Worm (Caenorhabditis elegans) whole organism, young adult: ENCODE data around the gene bbs-4.

Source experiments
- B0019.2 ChIP-seq: fragments of 200-800 bp; sonication (Bioruptor generic); conservative IDR thresholded peaks from 2 replicates; pipeline ENCODE4 v1.3.6; 2022; ENCODE audit warnings: missing genetic modification reagents, missing genetic modification characterization, missing compliant biosample characterization
- C06A6.2 ChIP-seq: fragments of 200-800 bp; sonication (Bioruptor generic); conservative IDR thresholded peaks from 2 replicates; pipeline ENCODE4 v1.3.6; 2022; ENCODE audit warnings: missing genetic modification characterization, missing compliant biosample characterization
- C17E4.6 ChIP-seq: fragments of 200-800 bp; sonication (Bioruptor generic); IDR thresholded peaks from 2 replicates; pipeline ENCODE4 v1.3.6; 2022; ENCODE audit warnings: missing genetic modification reagents, missing genetic modification characterization, missing compliant biosample characterization
- D2030.7 ChIP-seq: fragments of 200-800 bp; sonication (Bioruptor generic); IDR thresholded peaks from 2 replicates; pipeline ENCODE4 v1.3.6; 2022; ENCODE audit warnings: missing genetic modification reagents, missing genetic modification characterization, missing compliant biosample characterization
- F23B12.7 ChIP-seq: sonication (generic microtip); optimal IDR thresholded peaks from 2 replicates; lab custom pipeline; 2017; ENCODE audit warnings: missing genetic modification characterization, mild to moderate bottlenecking, missing compliant biosample characterization, antibody characterized with exemption, moderate library complexity; ENCODE audit not compliant: insufficient read depth
- F49E8.2 ChIP-seq: sonication (generic microtip); optimal IDR thresholded peaks from 3 replicates; lab custom pipeline; 2017; ENCODE audit warnings: missing genetic modification characterization, mild to moderate bottlenecking, missing compliant biosample characterization, antibody characterized with exemption, moderate library complexity; ENCODE audit not compliant: insufficient read depth
- K12H6.12 ChIP-seq: fragments of 200-800 bp; sonication (Bioruptor generic); optimal IDR thresholded peaks from 2 replicates; lab custom pipeline; 2018; ENCODE audit warnings: mild to moderate bottlenecking, missing genetic modification characterization, missing compliant biosample characterization
- T07F8.4 ChIP-seq: sonication (generic microtip); optimal IDR thresholded peaks from 2 replicates; lab custom pipeline; 2016; ENCODE audit warnings: mild to moderate bottlenecking, missing genetic modification characterization, moderate library complexity, missing compliant biosample characterization
- Y53G8AR.9 ChIP-seq: fragments of 200-800 bp; sonication (Bioruptor generic); conservative IDR thresholded peaks from 2 replicates; pipeline ENCODE4 v1.3.6; 2022; ENCODE audit warnings: missing genetic modification reagents, missing genetic modification characterization, missing compliant biosample characterization
- Y56A3A.18 ChIP-seq: fragments of 200-800 bp; sonication (Bioruptor generic); IDR thresholded peaks from 2 replicates; pipeline ENCODE4 v1.3.6; 2022; ENCODE audit warnings: missing genetic modification reagents, missing genetic modification characterization, missing compliant biosample characterization
- Y67H2A.10 ChIP-seq: fragments of 200-800 bp; sonication (Bioruptor generic); conservative IDR thresholded peaks from 2 replicates; pipeline ENCODE4 v1.3.6; 2022; ENCODE audit warnings: missing genetic modification reagents, missing genetic modification characterization, missing compliant biosample characterization
- Y95B8A.8 ChIP-seq: fragments of 200-800 bp; sonication (Bioruptor generic); IDR thresholded peaks from 2 replicates; pipeline ENCODE4 v1.3.6; 2022; ENCODE audit warnings: missing genetic modification reagents, missing genetic modification characterization, missing compliant biosample characterization
- akir-1 ChIP-seq: fragments of 200-800 bp; sonication (Bioruptor generic); optimal IDR thresholded peaks from 2 replicates; lab custom pipeline; 2018; ENCODE audit warnings: mild to moderate bottlenecking, missing genetic modification characterization, moderate library complexity, missing compliant biosample characterization
- attf-5 ChIP-seq: fragments of 200-800 bp; sonication (Bioruptor generic); optimal IDR thresholded peaks from 2 replicates; lab custom pipeline; 2018; ENCODE audit warnings: mild to moderate bottlenecking, missing genetic modification characterization, missing compliant biosample characterization
- bed-2 ChIP-seq: fragments of 200-800 bp; sonication (Bioruptor generic); IDR thresholded peaks from 2 replicates; pipeline ENCODE4 v1.3.6; 2022; ENCODE audit warnings: missing genetic modification reagents, missing genetic modification characterization, missing compliant biosample characterization
- ceh-40 ChIP-seq: fragments of 200-800 bp; sonication (Bioruptor generic); IDR thresholded peaks from 2 replicates; pipeline ENCODE4 v1.3.6; 2022; ENCODE audit warnings: missing genetic modification characterization, missing compliant biosample characterization
- ceh-58 ChIP-seq: fragments of 200-800 bp; sonication (Bioruptor generic); IDR thresholded peaks from 2 replicates; pipeline ENCODE4 v1.3.6; 2022; ENCODE audit warnings: missing genetic modification characterization, missing compliant biosample characterization
- chd-7 ChIP-seq: sonication (generic microtip); optimal IDR thresholded peaks from 2 replicates; lab custom pipeline; 2016; ENCODE audit warnings: mild to moderate bottlenecking, missing genetic modification characterization, moderate library complexity, missing compliant biosample characterization
- dox-1 ChIP-seq: fragments of 200-800 bp; sonication (Bioruptor generic); IDR thresholded peaks from 2 replicates; pipeline ENCODE4 v1.3.6; 2022; ENCODE audit warnings: missing genetic modification reagents, missing genetic modification characterization, missing compliant biosample characterization
- dpl-1 ChIP-seq: fragments of 150-350 bp; optimal IDR thresholded peaks from 2 replicates; lab custom pipeline; 2014; ENCODE audit warnings: missing biosample characterization, missing genetic modification reagents, missing genetic modification characterization
- efl-1 ChIP-seq: fragments of 150-350 bp; optimal IDR thresholded peaks from 2 replicates; lab custom pipeline; 2014; ENCODE audit warnings: missing biosample characterization, missing genetic modification reagents, missing genetic modification characterization
- egl-18 ChIP-seq: fragments of 200-800 bp; sonication (Bioruptor generic); IDR thresholded peaks from 2 replicates; pipeline ENCODE4 v1.3.6; 2022; ENCODE audit warnings: missing genetic modification reagents, missing genetic modification characterization, missing compliant biosample characterization
- egl-44 ChIP-seq: fragments of 200-800 bp; sonication (Bioruptor generic); IDR thresholded peaks from 2 replicates; pipeline ENCODE4 v1.3.6; 2022; ENCODE audit warnings: missing genetic modification reagents, missing genetic modification characterization, missing compliant biosample characterization
- ets-4 ChIP-seq: fragments of 200-800 bp; sonication (Bioruptor generic); optimal IDR thresholded peaks from 2 replicates; lab custom pipeline; 2018; ENCODE audit warnings: mild to moderate bottlenecking, missing genetic modification characterization, missing compliant biosample characterization
- fkh-3 ChIP-seq: sonication (generic microtip); optimal IDR thresholded peaks from 2 replicates; lab custom pipeline; 2016; ENCODE audit warnings: mild to moderate bottlenecking, missing genetic modification characterization, missing compliant biosample characterization
- hmg-1.2 ChIP-seq: fragments of 200-800 bp; sonication (Bioruptor generic); IDR thresholded peaks from 2 replicates; pipeline ENCODE4 v1.3.6; 2022; ENCODE audit warnings: missing genetic modification reagents, missing genetic modification characterization, missing compliant biosample characterization
- hrde-1 ChIP-seq: sonication (generic microtip); optimal IDR thresholded peaks from 2 replicates; lab custom pipeline; 2016; ENCODE audit warnings: missing genetic modification characterization, mild to moderate bottlenecking, missing compliant biosample characterization, moderate library complexity, missing genotype, missing genetic modification reagents, borderline replicate concordance
- lag-1 ChIP-seq: fragments of 200-800 bp; sonication (Bioruptor generic); IDR thresholded peaks from 2 replicates; pipeline ENCODE4 v1.3.6; 2022; ENCODE audit warnings: missing genetic modification reagents, missing genetic modification characterization, missing compliant biosample characterization
- let-526 ChIP-seq: fragments of 200-800 bp; sonication (Bioruptor generic); IDR thresholded peaks from 2 replicates; pipeline ENCODE4 v1.3.6; 2022; ENCODE audit warnings: missing genetic modification reagents, missing genetic modification characterization, missing compliant biosample characterization
- lin-40 ChIP-seq: sonication (generic microtip); optimal IDR thresholded peaks from 2 replicates; lab custom pipeline; 2016; ENCODE audit warnings: missing genetic modification characterization, mild to moderate bottlenecking, missing compliant biosample characterization, missing genotype, missing genetic modification reagents
- lin-54 ChIP-seq: fragments of 200-800 bp; sonication (Bioruptor generic); optimal IDR thresholded peaks from 2 replicates; lab custom pipeline; 2018; ENCODE audit warnings: mild to moderate bottlenecking, missing genetic modification characterization, missing compliant biosample characterization
- lir-1 ChIP-seq: fragments of 200-800 bp; sonication (Bioruptor generic); conservative IDR thresholded peaks from 2 replicates; pipeline ENCODE4 v1.3.6; 2022; ENCODE audit warnings: missing genetic modification reagents, missing genetic modification characterization, missing compliant biosample characterization
- mes-4 ChIP-seq: sonication (generic microtip); optimal IDR thresholded peaks from 2 replicates; lab custom pipeline; 2016; ENCODE audit warnings: missing genotype, missing genetic modification characterization, missing compliant biosample characterization
- mxl-1 ChIP-seq: sonication (generic microtip); optimal IDR thresholded peaks from 2 replicates; lab custom pipeline; 2016; ENCODE audit warnings: missing genetic modification characterization, missing compliant biosample characterization
- nfya-2 ChIP-seq: fragments of 200-800 bp; sonication (Bioruptor generic); IDR thresholded peaks from 2 replicates; pipeline ENCODE4 v1.3.6; 2022; ENCODE audit warnings: missing genetic modification reagents, missing genetic modification characterization, missing compliant biosample characterization
- nhr-120 ChIP-seq: fragments of 200-800 bp; sonication (Bioruptor generic); IDR thresholded peaks from 2 replicates; pipeline ENCODE4 v1.3.6; 2022; ENCODE audit warnings: missing genetic modification characterization, missing compliant biosample characterization
- pbrm-1 ChIP-seq: fragments of 200-800 bp; sonication (Bioruptor generic); IDR thresholded peaks from 2 replicates; pipeline ENCODE4 v1.3.6; 2022; ENCODE audit warnings: missing genetic modification reagents, missing genetic modification characterization, missing compliant biosample characterization
- snpc-1.1 ChIP-seq: sonication (generic microtip); optimal IDR thresholded peaks from 2 replicates; lab custom pipeline; 2017; ENCODE audit warnings: missing genetic modification characterization, mild to moderate bottlenecking, missing compliant biosample characterization, antibody characterized with exemption, moderate library complexity, missing genotype, missing genetic modification reagents; ENCODE audit not compliant: insufficient read depth
- snpc-1.3 ChIP-seq: sonication (generic microtip); optimal IDR thresholded peaks from 2 replicates; lab custom pipeline; 2017; ENCODE audit warnings: missing genetic modification characterization, mild to moderate bottlenecking, missing compliant biosample characterization, antibody characterized with exemption, moderate library complexity, missing genotype, missing genetic modification reagents; ENCODE audit not compliant: insufficient read depth
- snpc-4 ChIP-seq, 5 experiments: fragments of 150-350 bp in 1 of 5; sonication (generic microtip) in 4 of 5; optimal IDR thresholded peaks; 2 replicates each; lab custom pipeline; 2014 to 2018; ENCODE audit warnings: missing genetic modification characterization in 5 of 5, missing biosample characterization in 3 of 5, antibody characterized with exemption in 2 of 5, mild to moderate bottlenecking in 2 of 5, missing compliant biosample characterization in 2 of 5, missing genotype in 2 of 5, moderate library complexity in 2 of 5, missing genetic modification reagents in 1 of 5
- tlf-1 ChIP-seq: fragments of 200-800 bp; sonication (Bioruptor generic); optimal IDR thresholded peaks from 2 replicates; lab custom pipeline; 2018; ENCODE audit warnings: mild to moderate bottlenecking, missing genetic modification characterization, missing compliant biosample characterization
- xnd-1 ChIP-seq: sonication (generic microtip); optimal IDR thresholded peaks from 2 replicates; lab custom pipeline; 2016; ENCODE audit warnings: missing genotype, missing genetic modification reagents, missing genetic modification characterization, missing compliant biosample characterization
- zfh-2 ChIP-seq: fragments of 200-800 bp; sonication (Bioruptor generic); conservative IDR thresholded peaks from 2 replicates; pipeline ENCODE4 v1.3.6; 2022; ENCODE audit warnings: missing genetic modification reagents, missing genetic modification characterization, missing compliant biosample characterization
- ztf-3 ChIP-seq: fragments of 200-800 bp; sonication (Bioruptor generic); optimal IDR thresholded peaks from 2 replicates; lab custom pipeline; 2018; ENCODE audit warnings: mild to moderate bottlenecking, missing genetic modification characterization, missing compliant biosample characterization

The bbs-4 gene

ce11 chrIII:9616933-9617332 lies 4.9 kb upstream of the bbs-4 start (continued):
- peak; percentile 99 for TF ChIP-seq B0019.2 (GFP tag; lab: Robert Waterston, UW)
- TF ChIP-seq tlf-1 (GFP tag; lab: Kevin White, UChicago), result peak; percentile 98
- 0 out of 2 replicates have a peak, but pooled peaks have one; percentile 45 for TF ChIP-seq Y56A3A.18
- TF ChIP-seq fkh-3, result no peak
- no peak for TF ChIP-seq egl-44 (GFP tag; lab: Robert Waterston, UW)
- TF ChIP-seq ceh-58 (GFP tag; lab: Robert Waterston, UW), result no peak
- TF ChIP-seq snpc-1.1 (tag; lab: Kevin White, UChicago), result peak; percentile 83
- TF ChIP-seq K12H6.12 (tag; lab: Kevin White, UChicago), result no peak
- no peak for TF ChIP-seq T07F8.4
- TF ChIP-seq zfh-2, result no peak
- TF ChIP-seq ceh-40 (GFP tag; lab: Robert Waterston, UW), result 0 out of 2 replicates have a peak, but pooled peaks have one; percentile 48
- TF ChIP-seq let-526 (GFP tag; lab: Robert Waterston, UW), result no peak
- TF ChIP-seq mes-4 (tag; lab: Kevin White, UChicago), result peak; percentile 57
- TF ChIP-seq C06A6.2 (GFP tag; lab: Robert Waterston, UW), result no peak
- TF ChIP-seq nhr-120 (GFP tag; lab: Robert Waterston, UW), result no peak
- TF ChIP-seq chd-7, result no peak
- TF ChIP-seq D2030.7 (GFP tag; lab: Robert Waterston, UW), result peak; percentile 99
- peak; percentile 98 for TF ChIP-seq Y53G8AR.9 (GFP tag; lab: Robert Waterston, UW)
- TF ChIP-seq snpc-1.3, result peak; percentile 96
- peak; percentile 99 for TF ChIP-seq dpl-1 (GFP tag; lab: Kevin White, UChicago)
- peak; percentile 97 for TF ChIP-seq F49E8.2 (tag; lab: Kevin White, UChicago)
- no peak for TF ChIP-seq mxl-1 (tag; lab: Kevin White, UChicago)
- TF ChIP-seq lin-40 (tag; lab: Kevin White, UChicago), result no peak
- peak; percentile 93 for TF ChIP-seq lir-1
- no peak for TF ChIP-seq bed-2 (GFP tag; lab: Robert Waterston, UW)
- 0 out of 2 replicates have a peak, but pooled peaks have one; percentile 49 for TF ChIP-seq egl-18 (GFP tag; lab: Robert Waterston, UW)
- peak; percentile 42 for TF ChIP-seq F23B12.7 (tag; lab: Kevin White, UChicago)
- peak; percentile 91 for TF ChIP-seq hrde-1
- no peak for TF ChIP-seq ztf-3 (GFP tag; lab: Kevin White, UChicago)
- TF ChIP-seq ets-4 (GFP tag; lab: Kevin White, UChicago), result no peak
- TF ChIP-seq pbrm-1 (GFP tag; lab: Robert Waterston, UW), result peak; percentile 94
- TF ChIP-seq C17E4.6 (GFP tag; lab: Robert Waterston, UW), result peak; percentile 98
- no peak for TF ChIP-seq akir-1 (GFP tag; lab: Kevin White, UChicago)
- TF ChIP-seq lag-1, result no peak
- peak; percentile 100 for TF ChIP-seq xnd-1 (tag; lab: Kevin White, UChicago)
- TF ChIP-seq Y95B8A.8 (GFP tag; lab: Robert Waterston, UW), result peak; percentile 99
- TF ChIP-seq dox-1, result peak; percentile 98

DNA sequence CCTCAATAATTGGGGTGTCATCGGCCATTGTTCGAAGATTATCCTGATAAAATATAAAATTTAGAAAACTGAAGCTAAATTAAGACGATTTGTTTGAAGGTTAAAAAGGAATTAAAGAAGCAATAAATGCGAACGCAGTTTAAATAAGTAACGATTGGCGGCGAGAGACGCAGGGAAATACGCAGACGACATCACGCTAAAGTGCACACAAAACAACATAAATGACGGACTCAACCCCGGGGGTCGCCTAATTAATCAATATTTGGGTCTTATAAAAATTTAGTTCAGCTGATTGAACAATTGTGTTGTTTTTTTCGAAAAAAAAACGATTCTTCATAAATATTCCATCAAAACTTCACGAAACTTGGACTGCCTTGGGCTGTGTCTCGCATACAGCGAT lies 4.4 kb upstream of the bbs-4 start, which contains the start of gene hcp-3:
TSS of gene hcp-3 (minus strand) at position 45 of the 400 bp plus-strand sequence.
- TF ChIP-seq pbrm-1 (GFP tag; lab: Robert Waterston, UW) (peak; percentile 57; the same call in 1 of the 2 replicates), efl-1 (GFP tag; lab: Kevin White, UChicago) (peak; percentile 2), hmg-1.2 (peak; percentile 27; the same call in 1 of the 2 replicates), lin-54 (peak; percentile 4), Y67H2A.10 (no peak), attf-5 (GFP tag; lab: Kevin White, UChicago) (peak; percentile 26), snpc-4 (GFP tag; optimal IDR thresholded peaks at IDR 0.05; lab: Kevin White, UChicago) (no peak), snpc-4 (tag; optimal IDR thresholded peaks at IDR 0.05; lab: Kevin White, UChicago) (peak in 1 of 4 experiments; percentile 5), nfya-2 (GFP tag; lab: Robert Waterston, UW) (no peak)
